Worm (Caenorhabditis elegans) whole organism, late embryonic: ENCODE measurements around the gene Y55F3BL.4.

Experiments used
- C38D4.7 ChIP-seq: fragments of 200-800 bp; sonication (Bioruptor generic); optimal IDR thresholded peaks from 2 replicates; lab custom pipeline; 2018; ENCODE audit warnings: mild to moderate bottlenecking, missing genetic modification characterization, moderate library complexity, missing compliant biosample characterization
- F13H6.1 ChIP-seq: sonication (generic microtip); optimal IDR thresholded peaks from 2 replicates; lab custom pipeline; 2016; ENCODE audit warnings: missing genetic modification characterization, missing compliant biosample characterization
- K02D7.2 ChIP-seq: sonication (generic microtip); optimal IDR thresholded peaks from 2 replicates; lab custom pipeline; 2017; ENCODE audit warnings: mild to moderate bottlenecking, missing genetic modification characterization, missing compliant biosample characterization
- K09A11.1 ChIP-seq: sonication (generic microtip); optimal IDR thresholded peaks from 2 replicates; lab custom pipeline; 2017; ENCODE audit warnings: antibody characterized with exemption, mild to moderate bottlenecking, missing genetic modification characterization, missing compliant biosample characterization; ENCODE audit not compliant: insufficient read depth
- T23F11.4 ChIP-seq: fragments of 200-800 bp; sonication (Bioruptor generic); optimal IDR thresholded peaks from 2 replicates; lab custom pipeline; 2018; ENCODE audit warnings: mild to moderate bottlenecking, missing genetic modification characterization, missing compliant biosample characterization
- ahr-1 ChIP-seq: sonication (generic microtip); optimal IDR thresholded peaks from 2 replicates; lab custom pipeline; 2016; ENCODE audit warnings: missing genetic modification characterization, missing compliant biosample characterization
- ceh-19 ChIP-seq: fragments of 200-800 bp; sonication (Bioruptor generic); optimal IDR thresholded peaks from 2 replicates; lab custom pipeline; 2018; ENCODE audit warnings: mild to moderate bottlenecking, missing genetic modification characterization, missing compliant biosample characterization
- ceh-2 ChIP-seq: sonication (generic microtip); optimal IDR thresholded peaks from 2 replicates; lab custom pipeline; 2016; ENCODE audit warnings: missing genotype, missing genetic modification characterization, missing compliant biosample characterization
- ceh-22 ChIP-seq: sonication (generic microtip); optimal IDR thresholded peaks from 2 replicates; lab custom pipeline; 2017; ENCODE audit warnings: missing biosample characterization, missing genetic modification characterization
- ceh-24 ChIP-seq: sonication (generic microtip); optimal IDR thresholded peaks from 2 replicates; lab custom pipeline; 2016; ENCODE audit warnings: mild to moderate bottlenecking, missing genetic modification characterization, missing compliant biosample characterization
- ceh-30 ChIP-seq: fragments of 150-350 bp; optimal IDR thresholded peaks from 2 replicates; lab custom pipeline; 2014; ENCODE audit warnings: missing biosample characterization, missing genetic modification characterization
- ceh-31 ChIP-seq: sonication (generic microtip); optimal IDR thresholded peaks from 2 replicates; lab custom pipeline; 2016; ENCODE audit warnings: missing genetic modification characterization, missing compliant biosample characterization
- ceh-34 ChIP-seq: sonication (generic microtip); optimal IDR thresholded peaks from 2 replicates; lab custom pipeline; 2016; ENCODE audit warnings: mild to moderate bottlenecking, missing genetic modification characterization, missing compliant biosample characterization
- ceh-45 ChIP-seq: fragments of 200-800 bp; sonication (Bioruptor generic); IDR thresholded peaks from 2 replicates; pipeline ENCODE4 v1.3.6; 2022; ENCODE audit warnings: missing genetic modification reagents, missing genetic modification characterization, missing compliant biosample characterization
- ceh-48 ChIP-seq: sonication (generic microtip); optimal IDR thresholded peaks from 2 replicates; lab custom pipeline; 2016; ENCODE audit warnings: missing genetic modification characterization, inconsistent platforms, missing compliant biosample characterization
- ceh-9 ChIP-seq: sonication (generic microtip); optimal IDR thresholded peaks from 2 replicates; lab custom pipeline; 2016; ENCODE audit warnings: mild to moderate bottlenecking, missing genetic modification characterization, inconsistent platforms, missing compliant biosample characterization
- che-1 ChIP-seq: sonication (generic microtip); optimal IDR thresholded peaks from 2 replicates; lab custom pipeline; 2016; ENCODE audit warnings: mild to moderate bottlenecking, missing genetic modification characterization, missing compliant biosample characterization
- dmd-4 ChIP-seq: sonication (generic microtip); optimal IDR thresholded peaks from 2 replicates; lab custom pipeline; 2016; ENCODE audit warnings: borderline replicate concordance, missing genetic modification characterization, missing compliant biosample characterization
- dve-1 ChIP-seq: sonication (generic microtip); optimal IDR thresholded peaks from 2 replicates; lab custom pipeline; 2017; ENCODE audit warnings: antibody characterized with exemption, mild to moderate bottlenecking, missing genetic modification characterization, missing compliant biosample characterization
- elt-2 ChIP-seq: sonication (generic microtip); optimal IDR thresholded peaks from 2 replicates; lab custom pipeline; 2016; ENCODE audit warnings: missing genetic modification reagents, missing genetic modification characterization, missing compliant biosample characterization
- ets-4 ChIP-seq: sonication (generic microtip); optimal IDR thresholded peaks from 2 replicates; lab custom pipeline; 2016; ENCODE audit warnings: missing genetic modification characterization, missing compliant biosample characterization
- fax-1 ChIP-seq: sonication (generic microtip); optimal IDR thresholded peaks from 2 replicates; lab custom pipeline; 2016; ENCODE audit warnings: missing genotype, missing genetic modification characterization, missing compliant biosample characterization
- hlh-13 ChIP-seq: fragments of 200-800 bp; sonication (Bioruptor generic); optimal IDR thresholded peaks from 2 replicates; lab custom pipeline; 2018; ENCODE audit warnings: mild to moderate bottlenecking, missing genetic modification characterization, missing compliant biosample characterization
- hlh-15 ChIP-seq: sonication (generic microtip); optimal IDR thresholded peaks from 2 replicates; lab custom pipeline; 2016; ENCODE audit warnings: missing genetic modification characterization, missing compliant biosample characterization
- hlh-30 ChIP-seq: sonication (generic microtip); optimal IDR thresholded peaks from 2 replicates; lab custom pipeline; 2017; ENCODE audit warnings: antibody characterized with exemption, missing genetic modification characterization, missing compliant biosample characterization; ENCODE audit not compliant: insufficient read depth
- hlh-6 ChIP-seq: sonication (generic microtip); optimal IDR thresholded peaks from 2 replicates; lab custom pipeline; 2016; ENCODE audit warnings: missing genotype, missing genetic modification characterization, missing compliant biosample characterization
- hlh-8 ChIP-seq: sonication (generic microtip); optimal IDR thresholded peaks from 2 replicates; lab custom pipeline; 2016; ENCODE audit warnings: missing genotype, missing genetic modification characterization, missing compliant biosample characterization
- lim-6 ChIP-seq: sonication (generic microtip); optimal IDR thresholded peaks from 2 replicates; lab custom pipeline; 2016; ENCODE audit warnings: missing genetic modification characterization, missing compliant biosample characterization
- lin-11 ChIP-seq: fragments of 200-800 bp; sonication (Bioruptor generic); optimal IDR thresholded peaks from 2 replicates; lab custom pipeline; 2018; ENCODE audit warnings: mild to moderate bottlenecking, missing genetic modification characterization, missing compliant biosample characterization
- mec-3 ChIP-seq: sonication (generic microtip); optimal IDR thresholded peaks from 2 replicates; lab custom pipeline; 2016; ENCODE audit warnings: borderline replicate concordance, missing genetic modification characterization, missing compliant biosample characterization
- nfya-1 ChIP-seq: sonication (generic microtip); optimal IDR thresholded peaks from 2 replicates; lab custom pipeline; 2017; ENCODE audit warnings: missing genetic modification characterization, mild to moderate bottlenecking, missing compliant biosample characterization, antibody characterized with exemption, moderate library complexity
- pag-3 ChIP-seq: sonication (generic microtip); optimal IDR thresholded peaks from 2 replicates; lab custom pipeline; 2016; ENCODE audit warnings: missing compliant biosample characterization, missing genetic modification characterization, borderline replicate concordance
- pax-1 ChIP-seq: fragments of 150-350 bp; optimal IDR thresholded peaks from 2 replicates; lab custom pipeline; 2014; ENCODE audit warnings: missing biosample characterization, missing genetic modification characterization
- pros-1 ChIP-seq: fragments of 150-350 bp; optimal IDR thresholded peaks from 2 replicates; lab custom pipeline; 2014; ENCODE audit warnings: missing biosample characterization, missing genetic modification reagents, missing genetic modification characterization
- rnt-1 ChIP-seq: sonication (generic microtip); optimal IDR thresholded peaks from 2 replicates; lab custom pipeline; 2016; ENCODE audit warnings: missing genetic modification characterization, missing compliant biosample characterization
- sdc-2 ChIP-seq: sonication (generic microtip); optimal IDR thresholded peaks from 2 replicates; lab custom pipeline; 2016; ENCODE audit warnings: missing genotype, missing genetic modification characterization, missing compliant biosample characterization
- tbx-2 ChIP-seq: sonication (generic microtip); optimal IDR thresholded peaks from 2 replicates; lab custom pipeline; 2016; ENCODE audit warnings: missing genetic modification characterization, missing compliant biosample characterization
- tbx-7 ChIP-seq: sonication (generic microtip); optimal IDR thresholded peaks from 2 replicates; lab custom pipeline; 2016; ENCODE audit warnings: missing genotype, missing genetic modification characterization, missing compliant biosample characterization
- unc-42 ChIP-seq: sonication (generic microtip); optimal IDR thresholded peaks from 2 replicates; lab custom pipeline; 2016; ENCODE audit warnings: missing genotype, missing genetic modification characterization, missing compliant biosample characterization
- unc-55 ChIP-seq: sonication (generic microtip); optimal IDR thresholded peaks from 2 replicates; lab custom pipeline; 2017; ENCODE audit warnings: missing biosample characterization, missing genetic modification reagents, missing genetic modification characterization
- zip-5 ChIP-seq: sonication (generic microtip); optimal IDR thresholded peaks from 2 replicates; lab custom pipeline; 2016; ENCODE audit warnings: missing genetic modification characterization, missing compliant biosample characterization

Y55F3BL.4 gene

ce11 chrIV:826145-826544, 21.2 kb downstream of the Y55F3BL.4 start:
- no peak for TF ChIP-seq dve-1 (tag; lab: Kevin White, UChicago)
- no peak for TF ChIP-seq rnt-1
- TF ChIP-seq lin-11 (tag; lab: Kevin White, UChicago): no peak

ce11 chrIV:828427-828826, 23.5 kb downstream of the Y55F3BL.4 start:
- peak; percentile 24 for TF ChIP-seq dve-1 (tag; lab: Kevin White, UChicago)
- TF ChIP-seq nfya-1 (tag; lab: Kevin White, UChicago): peak; percentile 74
- TF ChIP-seq tbx-2 (tag; lab: Kevin White, UChicago): peak; percentile 45
- peak; percentile 54 for TF ChIP-seq pros-1 (tag; lab: Kevin White, UChicago)
- peak; percentile 11 for TF ChIP-seq unc-42 (tag; lab: Kevin White, UChicago)
- no peak for TF ChIP-seq K09A11.1 (tag; lab: Kevin White, UChicago)
- TF ChIP-seq hlh-15 (tag; lab: Kevin White, UChicago): no peak
- no peak for TF ChIP-seq ceh-30 (tag; lab: Kevin White, UChicago)
- TF ChIP-seq pax-1: peak; percentile 30
- peak; percentile 43 for TF ChIP-seq hlh-30 (tag; lab: Kevin White, UChicago)
- TF ChIP-seq unc-55 (GFP tag; lab: Kevin White, UChicago): peak; percentile 75
- TF ChIP-seq lim-6 (tag; lab: Kevin White, UChicago): no peak
- TF ChIP-seq ceh-9 (tag; lab: Kevin White, UChicago): no peak
- peak; percentile 32 for TF ChIP-seq ceh-31 (tag; lab: Kevin White, UChicago)

- TF ChIP-seq hlh-6 (tag; lab: Kevin White, UChicago) (no peak), nfya-1 (tag; lab: Kevin White, UChicago) (no peak), ceh-22 (tag; lab: Kevin White, UChicago) (no peak), che-1 (tag; lab: Kevin White, UChicago) (no peak), dve-1 (tag; lab: Kevin White, UChicago) (no peak), ets-4 (tag; lab: Kevin White, UChicago) (no peak), ceh-24 (tag; lab: Kevin White, UChicago) (no peak), dmd-4 (tag; lab: Kevin White, UChicago) (no peak), tbx-7 (tag; lab: Kevin White, UChicago) (no peak), tbx-2 (tag; lab: Kevin White, UChicago) (no peak)
These were observed 24.2 kb downstream of the Y55F3BL.4 start for ce11 chrIV:829107-829506.

ce11 chrIV:829691-830090, 24.8 kb downstream of the Y55F3BL.4 start:
- TF ChIP-seq ahr-1 (tag; lab: Kevin White, UChicago) (no peak), hlh-15 (tag; lab: Kevin White, UChicago) (no peak), hlh-13 (GFP tag; lab: Kevin White, UChicago) (no peak), ceh-48 (tag; lab: Kevin White, UChicago) (no peak), zip-5 (tag; lab: Kevin White, UChicago) (no peak), K09A11.1 (tag; lab: Kevin White, UChicago) (no peak), ets-4 (tag; lab: Kevin White, UChicago) (no peak), hlh-8 (no peak), ceh-31 (tag; lab: Kevin White, UChicago) (no peak), pag-3 (tag; lab: Kevin White, UChicago) (no peak), K02D7.2 (tag; lab: Kevin White, UChicago) (no peak), elt-2 (no peak), ceh-19 (no peak)

DNA sequence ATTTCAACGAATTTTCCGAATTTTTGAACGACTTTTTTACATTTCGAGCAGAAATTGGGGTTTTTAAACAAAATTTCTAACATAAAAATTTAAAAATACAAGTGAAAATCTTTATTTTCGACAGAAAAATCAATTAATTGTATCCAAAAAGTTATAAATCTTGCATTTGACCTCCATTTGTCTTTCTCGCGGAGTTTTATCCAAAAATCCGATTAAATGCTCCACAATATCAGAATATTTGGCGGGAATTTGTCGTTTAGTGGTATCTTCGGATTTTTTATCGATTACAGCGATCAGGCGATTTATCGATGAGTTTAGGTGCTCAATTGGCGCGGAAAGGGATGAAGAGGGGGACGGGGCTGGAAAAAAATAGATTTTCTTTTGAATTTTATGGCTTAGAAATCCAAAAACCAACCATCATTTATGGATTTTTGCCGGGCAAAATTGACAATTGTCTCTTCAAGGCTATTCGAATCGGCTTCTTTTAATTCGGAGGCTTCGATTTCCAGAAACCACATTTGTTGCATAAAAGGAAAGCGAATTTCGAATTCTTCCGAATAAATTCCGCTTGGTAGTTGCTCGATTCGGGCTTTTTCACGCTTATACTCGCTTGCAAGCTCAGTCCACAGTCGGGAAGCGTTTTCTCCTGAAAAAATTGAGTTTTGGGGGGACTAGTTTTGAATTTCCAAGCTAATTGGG, 25.5 kb downstream of the Y55F3BL.4 start:
- TF ChIP-seq T23F11.4 (GFP tag; lab: Kevin White, UChicago) (no peak), dmd-4 (tag; lab: Kevin White, UChicago) (no peak), hlh-15 (tag; lab: Kevin White, UChicago) (no peak), ceh-2 (tag; lab: Kevin White, UChicago) (no peak), ceh-31 (tag; lab: Kevin White, UChicago) (no peak), mec-3 (tag; lab: Kevin White, UChicago) (no peak), ceh-45 (GFP tag; lab: Robert Waterston, UW) (no peak), hlh-30 (tag; lab: Kevin White, UChicago) (no peak), C38D4.7 (no peak), ceh-34 (tag; lab: Kevin White, UChicago) (no peak), K09A11.1 (tag; lab: Kevin White, UChicago) (no peak), tbx-2 (tag; lab: Kevin White, UChicago) (no peak), fax-1 (tag; lab: Kevin White, UChicago) (no peak), F13H6.1 (tag; lab: Kevin White, UChicago) (no peak), sdc-2 (no peak), pros-1 (tag; lab: Kevin White, UChicago) (no peak), ceh-9 (tag; lab: Kevin White, UChicago) (no peak)
